Worm (Caenorhabditis elegans): ENCODE results near the gene rnp-4.

DNA sequence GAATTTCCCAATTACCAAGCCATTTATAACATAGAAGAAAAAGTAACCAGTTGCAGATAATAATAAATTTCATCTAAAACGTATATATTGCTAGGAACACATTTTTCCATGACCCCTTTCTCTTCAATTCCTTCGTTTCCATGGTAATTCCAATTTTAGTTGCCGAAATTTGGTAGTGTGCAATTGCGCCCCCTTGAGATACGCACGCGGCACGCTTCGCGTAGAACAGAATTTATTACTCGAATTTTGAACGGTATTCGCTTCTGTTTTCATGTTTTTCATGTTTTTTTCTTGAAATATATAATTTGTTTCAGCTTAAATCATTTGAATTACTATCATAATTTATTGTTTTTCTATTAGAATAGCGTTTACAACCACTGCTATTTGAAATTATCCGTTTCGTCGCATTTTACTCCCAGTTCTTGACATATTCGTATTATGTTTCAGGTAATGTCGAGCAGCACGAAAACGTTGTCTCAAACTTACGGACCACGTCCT, 1.7 kb upstream of the rnp-4 start, which contains the start of the genes R07E5.17 and snfc-5:
- TF ChIP-seq ama-1 (optimal IDR thresholded peaks at IDR 0.05) (no peak), ztf-11 (tag; optimal IDR thresholded peaks at IDR 0.05) (no peak), C34F6.9 (tag; optimal IDR thresholded peaks at IDR 0.05) (peak; percentile 62), nhr-77 (tag; optimal IDR thresholded peaks at IDR 0.05) (no peak), nhr-23 (tag; optimal IDR thresholded peaks at IDR 0.05) (no peak), nhr-11 (tag; optimal IDR thresholded peaks at IDR 0.05) (no peak), mdl-1 (tag; optimal IDR thresholded peaks at IDR 0.05) (no peak), mab-5 (tag; optimal IDR thresholded peaks at IDR 0.05) (no peak), nhr-12 (tag; optimal IDR thresholded peaks at IDR 0.05) (no peak)
